Worm (Caenorhabditis elegans): ENCODE data around the gene dlc-5.
"Not testable (repeated sequence)": the region's sequence is repeated elsewhere in the genome, so short reads cannot be mapped to it uniquely, and the experiment has no call there.

ce11 chrIV:6423381-6423780 is 14.6 kb upstream of the dlc-5 start:
- TF ChIP-seq mxl-1 (tag; optimal IDR thresholded peaks at IDR 0.05); egl-18 (GFP tag; IDR thresholded peaks at IDR 0.05); F23B12.7 (tag; optimal IDR thresholded peaks at IDR 0.05; ENCODE audit: insufficient read depth); nfya-1 (tag; optimal IDR thresholded peaks at IDR 0.05; ENCODE audit: borderline replicate concordance, insufficient read depth); mes-4 (tag; optimal IDR thresholded peaks at IDR 0.05); egl-44 (GFP tag; IDR thresholded peaks at IDR 0.05); ets-4 (GFP tag; optimal IDR thresholded peaks at IDR 0.05); lag-1 (GFP tag; IDR thresholded peaks at IDR 0.05); K12H6.12 (tag; optimal IDR thresholded peaks at IDR 0.05): not testable (repeated sequence)
- peak; percentile 77 for TF ChIP-seq hsf-1 (GFP tag; IDR thresholded peaks at IDR 0.05)
